Worm (Caenorhabditis elegans) whole organism, L2 larva: Measurements from ENCODE around the gene Y61A9LA.1.

Experiments used
- alr-1 ChIP-seq: fragments of 150-350 bp; optimal IDR thresholded peaks from 2 replicates; lab custom pipeline; 2014; ENCODE audit warnings: missing biosample characterization, missing genetic modification characterization
- dmd-4 ChIP-seq: sonication (generic microtip); optimal IDR thresholded peaks from 2 replicates; lab custom pipeline; 2017; ENCODE audit warnings: missing biosample characterization, missing genetic modification characterization
- elt-3 ChIP-seq: sonication (generic microtip); optimal IDR thresholded peaks from 2 replicates; lab custom pipeline; 2017; ENCODE audit warnings: missing biosample characterization, missing genetic modification characterization
- lin-11 ChIP-seq: fragments of 150-350 bp; sonication (generic microtip); optimal IDR thresholded peaks from 2 replicates; lab custom pipeline; 2014; ENCODE audit warnings: missing biosample characterization, missing genetic modification characterization, inconsistent platforms, mixed read lengths
- mab-5 ChIP-seq: fragments of 150-350 bp; optimal IDR thresholded peaks from 2 replicates; lab custom pipeline; 2014; ENCODE audit warnings: missing biosample characterization, missing genetic modification characterization
- nhr-12 ChIP-seq: fragments of 150-350 bp; optimal IDR thresholded peaks from 2 replicates; lab custom pipeline; 2014; ENCODE audit warnings: missing biosample characterization, missing genetic modification characterization
- nhr-237 ChIP-seq: fragments of 150-350 bp; optimal IDR thresholded peaks from 2 replicates; lab custom pipeline; 2014; ENCODE audit warnings: missing biosample characterization, missing genetic modification characterization
- nhr-6 ChIP-seq: fragments of 150-350 bp; optimal IDR thresholded peaks from 2 replicates; lab custom pipeline; 2014; ENCODE audit warnings: missing biosample characterization, missing genetic modification characterization
- skn-1 ChIP-seq: sonication (generic microtip); optimal IDR thresholded peaks from 2 replicates; lab custom pipeline; 2017; ENCODE audit warnings: missing biosample characterization, missing genetic modification characterization
- sma-9 ChIP-seq, 2 experiments: fragments of 150-350 bp in 1 of 2; sonication (generic microtip) in 1 of 2; optimal IDR thresholded peaks; 2 replicates each; lab custom pipeline; 2014 to 2016; ENCODE audit warnings: missing genetic modification characterization in 2 of 2, mild to moderate bottlenecking in 1 of 2, missing biosample characterization in 1 of 2, missing compliant biosample characterization in 1 of 2, missing genetic modification reagents in 1 of 2, moderate library complexity in 1 of 2
- snpc-4 ChIP-seq: fragments of 150-350 bp; optimal IDR thresholded peaks from 2 replicates; lab custom pipeline; 2014; ENCODE audit warnings: missing biosample characterization, missing genetic modification characterization
- unc-62 ChIP-seq: fragments of 150-350 bp; optimal IDR thresholded peaks from 2 replicates; lab custom pipeline; 2014; ENCODE audit warnings: missing biosample characterization, missing genetic modification reagents, missing genetic modification characterization
- ztf-11 ChIP-seq: sonication (generic microtip); optimal IDR thresholded peaks from 2 replicates; lab custom pipeline; 2017; ENCODE audit warnings: missing biosample characterization, missing genetic modification characterization

- TF ChIP-seq unc-62 (GFP tag; lab: Kevin White, UChicago): no peak
- no peak for TF ChIP-seq snpc-4 (tag; lab: Kevin White, UChicago)
- no peak for TF ChIP-seq dmd-4
- no peak for TF ChIP-seq nhr-6 (tag; lab: Kevin White, UChicago)
- no peak for TF ChIP-seq skn-1 (tag; lab: Kevin White, UChicago)
- no peak for TF ChIP-seq sma-9 (GFP tag; optimal IDR thresholded peaks at IDR 0.05; lab: Kevin White, UChicago)
- no peak for TF ChIP-seq sma-9 (tag; optimal IDR thresholded peaks at IDR 0.05; lab: Kevin White, UChicago)
- TF ChIP-seq nhr-237 (tag; lab: Kevin White, UChicago): no peak
- TF ChIP-seq mab-5: no peak
- no peak for TF ChIP-seq nhr-12
- TF ChIP-seq lin-11 (tag; lab: Kevin White, UChicago): no peak
- no peak for TF ChIP-seq alr-1
- no peak for TF ChIP-seq elt-3
- TF ChIP-seq ztf-11 (tag; lab: Kevin White, UChicago): no peak
Observed at ce11 chrV:4617260-4617659, 32.2 kb downstream of the Y61A9LA.1 start, which contains the start of gene sumv-2.
